Worm (Caenorhabditis elegans) whole organism, early embryonic: ENCODE measurements around the gene B0281.6.

Source experiments
- B0310.2 ChIP-seq: sonication (generic microtip); optimal IDR thresholded peaks from 2 replicates; lab custom pipeline; 2016; ENCODE audit warnings: mild to moderate bottlenecking, missing genetic modification characterization, missing compliant biosample characterization
- F13C5.2 ChIP-seq: sonication (generic microtip); optimal IDR thresholded peaks from 2 replicates; lab custom pipeline; 2017; ENCODE audit warnings: mild to moderate bottlenecking, missing genetic modification characterization, inconsistent platforms, missing compliant biosample characterization
- aly-1 ChIP-seq: sonication (generic microtip); optimal IDR thresholded peaks from 2 replicates; lab custom pipeline; 2016; ENCODE audit warnings: missing genetic modification characterization, missing compliant biosample characterization
- ama-1 ChIP-seq: fragments of 150-350 bp; optimal IDR thresholded peaks from 2 replicates; lab custom pipeline; 2014
- ceh-13 ChIP-seq: fragments of 200-800 bp; sonication (Bioruptor generic); optimal IDR thresholded peaks from 2 replicates; lab custom pipeline; 2018; ENCODE audit warnings: mild to moderate bottlenecking, missing genetic modification characterization, missing compliant biosample characterization
- ceh-36 ChIP-seq: sonication (generic microtip); optimal IDR thresholded peaks from 2 replicates; lab custom pipeline; 2016; ENCODE audit warnings: missing genetic modification characterization, inconsistent platforms, missing compliant biosample characterization
- ets-7 ChIP-seq: sonication (generic microtip); optimal IDR thresholded peaks from 2 replicates; lab custom pipeline; 2016; ENCODE audit warnings: missing genotype, missing genetic modification characterization, missing compliant biosample characterization
- flt-1 ChIP-seq: fragments of 200-800 bp; sonication (Bioruptor generic); IDR thresholded peaks from 2 replicates; pipeline ENCODE4 v1.3.6; 2022; ENCODE audit warnings: missing genetic modification characterization, missing compliant biosample characterization
- hmbx-1 ChIP-seq: sonication (generic microtip); optimal IDR thresholded peaks from 2 replicates; lab custom pipeline; 2016; ENCODE audit warnings: mild to moderate bottlenecking, missing genetic modification characterization, missing compliant biosample characterization
- hmg-4 ChIP-seq: fragments of 200-800 bp; sonication (Bioruptor generic); optimal IDR thresholded peaks from 2 replicates; lab custom pipeline; 2018; ENCODE audit warnings: mild to moderate bottlenecking, missing genetic modification characterization, missing compliant biosample characterization
- hnd-1 ChIP-seq: sonication (generic microtip); optimal IDR thresholded peaks from 2 replicates; lab custom pipeline; 2016; ENCODE audit warnings: missing genetic modification characterization, missing compliant biosample characterization
- pes-1 ChIP-seq: fragments of 200-800 bp; sonication (Bioruptor generic); IDR thresholded peaks from 2 replicates; pipeline ENCODE4 v1.3.6; 2022; ENCODE audit warnings: missing genetic modification reagents, missing genetic modification characterization, missing compliant biosample characterization
- scrt-1 ChIP-seq: fragments of 200-800 bp; sonication (Bioruptor generic); IDR thresholded peaks from 2 replicates; pipeline ENCODE4 v1.3.6; 2022; ENCODE audit warnings: missing genetic modification characterization, missing compliant biosample characterization
- sea-1 ChIP-seq: fragments of 200-800 bp; sonication (Bioruptor generic); conservative IDR thresholded peaks from 2 replicates; pipeline ENCODE4 v1.3.6; 2022; ENCODE audit warnings: missing genetic modification characterization, missing compliant biosample characterization
- tbx-11 ChIP-seq: fragments of 200-800 bp; sonication (Bioruptor generic); IDR thresholded peaks from 2 replicates; pipeline ENCODE4 v1.3.6; 2022; ENCODE audit warnings: missing genetic modification characterization, missing compliant biosample characterization
- tbx-37 ChIP-seq: fragments of 200-800 bp; sonication (Bioruptor generic); conservative IDR thresholded peaks from 2 replicates; pipeline ENCODE4 v1.3.6; 2022; ENCODE audit warnings: missing genetic modification reagents, missing genetic modification characterization, missing compliant biosample characterization
- tra-4 ChIP-seq: sonication (generic microtip); optimal IDR thresholded peaks from 2 replicates; lab custom pipeline; 2017; ENCODE audit warnings: missing genetic modification characterization, missing compliant biosample characterization

The B0281.6 gene

DNA sequence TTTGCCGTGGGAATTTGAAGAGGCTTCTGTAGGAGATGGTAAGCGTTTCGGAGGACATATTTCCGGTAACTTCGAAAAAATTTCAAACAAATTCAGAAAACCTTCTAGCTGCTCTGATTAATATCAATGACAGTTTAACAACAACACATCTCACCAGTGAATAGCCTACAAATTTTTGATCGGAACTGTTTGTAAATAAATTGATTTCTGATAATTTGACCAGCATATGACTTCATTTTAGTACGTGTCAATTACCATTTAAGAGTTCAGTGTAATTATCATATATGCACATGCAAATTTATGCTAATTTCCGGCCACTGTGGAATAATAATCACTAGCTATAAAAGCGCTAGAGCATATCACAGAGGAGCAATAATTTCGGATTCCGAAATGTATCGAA is 22.7 kb upstream of the B0281.6 start, which contains the start of gene ZK1240.11:
Gene ZK1240.11, plus strand, starts transcription at position 301 of the 400 bp plus-strand sequence.
- TF ChIP-seq hnd-1 (tag; lab: Kevin White, UChicago) (no peak), sea-1 (GFP tag; lab: Robert Waterston, UW) (no peak), ceh-36 (tag; lab: Kevin White, UChicago) (no peak), F13C5.2 (no peak), scrt-1 (no peak), B0310.2 (tag; lab: Kevin White, UChicago) (no peak), ceh-13 (no peak), tra-4 (tag; lab: Kevin White, UChicago) (no peak), flt-1 (GFP tag; lab: Robert Waterston, UW) (no peak), hmbx-1 (tag; lab: Kevin White, UChicago) (no peak), ama-1 (no peak), ets-7 (no peak), pes-1 (GFP tag; lab: Robert Waterston, UW) (no peak), tbx-37 (GFP tag; lab: Robert Waterston, UW) (no peak), tbx-11 (GFP tag; lab: Robert Waterston, UW) (no peak)

- TF ChIP-seq pes-1 (GFP tag; lab: Robert Waterston, UW): no peak
- no peak for TF ChIP-seq aly-1 (tag; lab: Kevin White, UChicago)
- TF ChIP-seq flt-1 (GFP tag; lab: Robert Waterston, UW): no peak
- TF ChIP-seq F13C5.2: no peak
- no peak for TF ChIP-seq tbx-37 (GFP tag; lab: Robert Waterston, UW)
- TF ChIP-seq hmg-4 (GFP tag; lab: Kevin White, UChicago): no peak
- TF ChIP-seq B0310.2 (tag; lab: Kevin White, UChicago): no peak
- TF ChIP-seq ets-7: no peak
- no peak for TF ChIP-seq scrt-1
- TF ChIP-seq ceh-36 (tag; lab: Kevin White, UChicago): no peak
- TF ChIP-seq tra-4 (tag; lab: Kevin White, UChicago): no peak
- no peak for TF ChIP-seq ama-1
- no peak for TF ChIP-seq tbx-11 (GFP tag; lab: Robert Waterston, UW)
Measured at ce11 chrII:2322857-2323518, 20.8 kb upstream of the B0281.6 start, which contains the start of the genes ZK1240.6 and ZK1240.2. Gene ZK1240.6, minus strand, starts transcription at chrII:2322907. Gene ZK1240.2, plus strand, starts transcription at chrII:2323376.

- TF ChIP-seq sea-1 (GFP tag; lab: Robert Waterston, UW) (no peak), F13C5.2 (no peak), flt-1 (GFP tag; lab: Robert Waterston, UW) (no peak)
Measured at ce11 chrII:2320097-2320496, 17.9 kb upstream of the B0281.6 start, which contains the start of gene ZK1240.3. Gene ZK1240.3, plus strand, starts transcription at chrII:2320334.

ce11 chrII:2317883-2318357 is 15.7 kb upstream of the B0281.6 start, which contains the start of the genes ZK1240.5 and ZK1240.9:
Gene ZK1240.5, minus strand, starts transcription at chrII:2317933.
Gene ZK1240.9, plus strand, starts transcription at chrII:2318189.
- TF ChIP-seq tra-4 (tag; lab: Kevin White, UChicago): no peak
- TF ChIP-seq ama-1: no peak
- TF ChIP-seq tbx-37 (GFP tag; lab: Robert Waterston, UW): no peak
- TF ChIP-seq F13C5.2: no peak
- no peak for TF ChIP-seq hmbx-1 (tag; lab: Kevin White, UChicago)
- no peak for TF ChIP-seq ceh-13
- TF ChIP-seq hnd-1 (tag; lab: Kevin White, UChicago): no peak
- TF ChIP-seq aly-1 (tag; lab: Kevin White, UChicago): no peak
- no peak for TF ChIP-seq tbx-11 (GFP tag; lab: Robert Waterston, UW)
- TF ChIP-seq pes-1 (GFP tag; lab: Robert Waterston, UW): no peak
- no peak for TF ChIP-seq ceh-36 (tag; lab: Kevin White, UChicago)
- no peak for TF ChIP-seq ets-7
- no peak for TF ChIP-seq scrt-1

DNA sequence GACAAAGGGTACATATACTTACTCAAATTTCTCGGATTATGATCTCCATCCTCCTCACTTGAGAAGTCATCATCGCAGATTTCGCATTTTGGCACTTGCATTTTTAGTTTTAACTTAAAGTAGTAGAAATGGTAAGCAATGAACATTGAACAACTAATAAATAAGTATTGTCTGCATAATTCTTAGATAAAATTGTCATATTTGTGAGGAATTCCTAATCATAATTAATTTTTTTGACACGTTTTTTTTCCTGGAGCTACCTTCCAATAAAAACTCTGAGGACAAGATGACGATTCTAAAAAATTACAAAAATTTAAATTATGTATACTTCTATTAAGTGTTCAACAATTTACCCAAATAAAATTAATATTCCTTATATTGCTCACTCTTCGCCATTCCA is 10.5 kb upstream of the B0281.6 start, which contains the start of the genes trim-21 and B0281.1:
Gene trim-21, minus strand, starts transcription at position 101 of the 400 bp plus-strand sequence.
Gene B0281.1, plus strand, starts transcription at position 321 of the 400 bp plus-strand sequence.
- no peak for TF ChIP-seq aly-1 (tag; lab: Kevin White, UChicago)
- TF ChIP-seq hmg-4 (GFP tag; lab: Kevin White, UChicago): no peak
- TF ChIP-seq tbx-11 (GFP tag; lab: Robert Waterston, UW): no peak
- TF ChIP-seq ama-1: no peak
- no peak for TF ChIP-seq ceh-13
- TF ChIP-seq sea-1 (GFP tag; lab: Robert Waterston, UW): no peak
- TF ChIP-seq F13C5.2: no peak
- TF ChIP-seq tra-4 (tag; lab: Kevin White, UChicago): no peak
- no peak for TF ChIP-seq ets-7
- no peak for TF ChIP-seq hmbx-1 (tag; lab: Kevin White, UChicago)
- TF ChIP-seq tbx-37 (GFP tag; lab: Robert Waterston, UW): no peak
- TF ChIP-seq flt-1 (GFP tag; lab: Robert Waterston, UW): no peak
- no peak for TF ChIP-seq B0310.2 (tag; lab: Kevin White, UChicago)
- TF ChIP-seq scrt-1: no peak
- TF ChIP-seq hnd-1 (tag; lab: Kevin White, UChicago): no peak
- TF ChIP-seq ceh-36 (tag; lab: Kevin White, UChicago): no peak
- no peak for TF ChIP-seq pes-1 (GFP tag; lab: Robert Waterston, UW)

DNA sequence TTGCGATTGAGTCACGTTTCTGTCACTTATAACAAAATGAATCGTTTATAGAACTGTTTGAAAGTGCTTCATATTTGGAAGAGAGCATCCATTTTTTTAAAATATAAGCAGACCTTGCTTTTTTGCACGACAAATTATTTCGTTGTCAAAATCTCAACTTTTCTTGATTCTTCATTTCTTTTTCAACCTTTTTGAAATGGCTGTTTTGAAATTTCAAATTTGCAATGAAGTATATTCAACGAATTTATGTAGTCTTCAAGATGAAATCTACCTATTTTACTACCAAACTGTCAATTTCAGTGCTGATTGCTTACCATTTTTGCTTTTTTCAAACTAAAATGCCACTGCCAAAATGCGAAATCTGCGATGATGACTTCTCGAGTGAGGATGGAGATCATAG is 4.5 kb upstream of the B0281.6 start, which contains the start of gene B0281.3:
Gene B0281.3, plus strand, starts transcription at position 301 of the 400 bp plus-strand sequence.
- TF ChIP-seq hmbx-1 (tag; lab: Kevin White, UChicago) (no peak), tbx-37 (GFP tag; lab: Robert Waterston, UW) (no peak), hnd-1 (tag; lab: Kevin White, UChicago) (no peak), pes-1 (GFP tag; lab: Robert Waterston, UW) (no peak), B0310.2 (tag; lab: Kevin White, UChicago) (no peak), aly-1 (tag; lab: Kevin White, UChicago) (no peak), scrt-1 (no peak), hmg-4 (GFP tag; lab: Kevin White, UChicago) (no peak), F13C5.2 (no peak)

ce11 chrII:2305507-2305906 is 3.3 kb upstream of the B0281.6 start:
- no peak for TF ChIP-seq sea-1 (GFP tag; lab: Robert Waterston, UW)
- TF ChIP-seq ets-7: no peak
- TF ChIP-seq ceh-36 (tag; lab: Kevin White, UChicago): no peak
- TF ChIP-seq scrt-1: no peak
- no peak for TF ChIP-seq aly-1 (tag; lab: Kevin White, UChicago)
